Fruit fly (Drosophila melanogaster): Measurements from ENCODE around the gene CG32726.

DNA sequence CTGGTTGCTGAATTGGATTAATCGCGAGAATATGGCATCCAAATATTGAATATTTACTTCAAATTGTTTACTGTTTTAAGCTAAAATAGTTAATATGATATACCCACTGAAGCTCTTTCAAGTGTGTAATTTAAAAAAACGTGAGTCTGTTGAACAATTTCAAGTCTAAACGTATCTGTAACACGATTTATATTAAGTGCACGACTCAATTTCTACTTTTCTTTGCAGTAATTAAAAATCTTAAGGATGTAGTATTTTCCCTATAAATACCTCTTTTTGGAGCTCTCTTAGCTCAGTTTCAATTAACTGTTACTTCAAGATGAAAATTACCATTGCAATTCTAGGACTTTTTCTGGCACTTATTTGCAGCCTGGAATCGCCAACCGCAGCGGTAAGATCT, 13.2 kb downstream of the CG32726 start, which contains the start of gene CG42704:
- TF ChIP-seq CG11696 (GFP tag; IDR thresholded peaks at IDR 0.05) (no peak), Asciz (GFP tag; optimal IDR thresholded peaks at IDR 0.05) (no peak)

Data from whole organism, embryonic.